Worm (Caenorhabditis elegans): ENCODE results near the gene cpx-2.

Gene cpx-2

DNA sequence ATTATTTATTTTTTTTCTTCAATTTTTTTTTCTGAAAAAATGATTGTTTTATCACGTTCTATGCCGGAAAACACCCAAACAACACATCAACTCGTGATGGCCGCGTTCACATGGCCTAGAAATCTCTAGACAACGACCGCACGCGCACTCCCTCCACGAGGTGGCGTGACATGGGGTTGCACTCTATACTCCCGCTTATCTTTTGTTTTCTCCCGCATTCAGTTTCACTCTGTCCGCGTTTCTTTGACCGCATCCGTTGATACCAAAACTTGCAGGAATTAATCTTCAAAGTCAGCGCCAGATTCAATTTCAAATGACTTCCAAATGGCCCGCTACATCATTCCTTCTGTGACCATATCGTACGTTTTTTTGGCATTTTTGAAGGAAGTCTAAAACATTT is 33.9 kb upstream of the cpx-2 start, which contains the start of gene F17H10.1 (continued):
- TF ChIP-seq madf-6 (GFP tag; IDR thresholded peaks at IDR 0.05) = peak; percentile 36
- no peak for TF ChIP-seq hrde-1 (tag; optimal IDR thresholded peaks at IDR 0.05; ENCODE audit: borderline replicate concordance)
- TF ChIP-seq ztf-6 (GFP tag; IDR thresholded peaks at IDR 0.05) = 0 out of 2 replicates have a peak, but pooled peaks have one; percentile 21
- peak; percentile 40 for TF ChIP-seq ztf-18 (tag; optimal IDR thresholded peaks at IDR 0.05)
- TF ChIP-seq atf-7 (tag; optimal IDR thresholded peaks at IDR 0.05) = peak; percentile 85
- peak; percentile 39 for TF ChIP-seq F23B12.7 (tag; optimal IDR thresholded peaks at IDR 0.05; ENCODE audit: insufficient read depth)
- TF ChIP-seq hmg-20 (GFP tag; IDR thresholded peaks at IDR 0.05) = no peak
- peak; percentile 51 for TF ChIP-seq rcor-1 (GFP tag; IDR thresholded peaks at IDR 0.05)
- TF ChIP-seq ZK185.1 (tag; optimal IDR thresholded peaks at IDR 0.05; ENCODE audit: poor library complexity, severe bottlenecking) = peak; percentile 54
- no peak for TF ChIP-seq Y79H2A.3 (GFP tag; conservative IDR thresholded peaks at IDR 0.05)
- no peak for TF ChIP-seq pha-4 (tag; optimal IDR thresholded peaks at IDR 0.05)
- TF ChIP-seq ekl-4 (GFP tag; IDR thresholded peaks at IDR 0.05) = peak; percentile 54
- TF ChIP-seq bed-1 (GFP tag; IDR thresholded peaks at IDR 0.05) = no peak
- 0 out of 2 replicates have a peak, but pooled peaks have one; percentile 37 for TF ChIP-seq Y95B8A.8 (GFP tag; IDR thresholded peaks at IDR 0.05)
- TF ChIP-seq ztf-22 (GFP tag; optimal IDR thresholded peaks at IDR 0.05) = peak; percentile 68
- TF ChIP-seq snpc-3.4 (tag; optimal IDR thresholded peaks at IDR 0.05) = no peak
- no peak for TF ChIP-seq nfya-1 (tag; optimal IDR thresholded peaks at IDR 0.05; ENCODE audit: borderline replicate concordance, insufficient read depth)
- TF ChIP-seq lin-40 (tag; optimal IDR thresholded peaks at IDR 0.05) = peak; percentile 82
- TF ChIP-seq sea-2 (GFP tag; IDR thresholded peaks at IDR 0.05) = 0 out of 2 replicates have a peak, but pooled peaks have one; percentile 75
- TF ChIP-seq Y67H2A.10 (GFP tag; conservative IDR thresholded peaks at IDR 0.05) = no peak
- no peak for TF ChIP-seq madf-8 (GFP tag; conservative IDR thresholded peaks at IDR 0.05)
- no peak for TF ChIP-seq ztf-28 (GFP tag; IDR thresholded peaks at IDR 0.05)
- TF ChIP-seq F57A8.1 (GFP tag; optimal IDR thresholded peaks at IDR 0.05) = no peak
- peak; percentile 68 for TF ChIP-seq C06A6.2 (GFP tag; conservative IDR thresholded peaks at IDR 0.05)
- no peak for TF ChIP-seq F10E7.11 (tag; optimal IDR thresholded peaks at IDR 0.05)
- TF ChIP-seq T07F8.4 (tag; optimal IDR thresholded peaks at IDR 0.05) = no peak
- TF ChIP-seq mcd-1 (GFP tag; IDR thresholded peaks at IDR 0.05) = peak; percentile 61
- TF ChIP-seq repo-1 (tag; optimal IDR thresholded peaks at IDR 0.05) = peak; percentile 66
- peak; percentile 64 for TF ChIP-seq lir-1 (GFP tag; conservative IDR thresholded peaks at IDR 0.05)
- TF ChIP-seq chd-7 (tag; optimal IDR thresholded peaks at IDR 0.05) = peak; percentile 78
- peak; percentile 71 for TF ChIP-seq gei-17 (GFP tag; optimal IDR thresholded peaks at IDR 0.05)
- TF ChIP-seq somi-1 (GFP tag; optimal IDR thresholded peaks at IDR 0.05) = peak; percentile 94
- TF ChIP-seq him-1 (tag; optimal IDR thresholded peaks at IDR 0.05) = no peak
- peak; percentile 84 for TF ChIP-seq tlf-1 (GFP tag; optimal IDR thresholded peaks at IDR 0.05)
- peak; percentile 80 for TF ChIP-seq F22D6.2 (tag; optimal IDR thresholded peaks at IDR 0.05)
- peak; percentile 1 for TF ChIP-seq B0261.1 (tag; optimal IDR thresholded peaks at IDR 0.05)
- peak; percentile 91 for TF ChIP-seq ztf-26 (tag; optimal IDR thresholded peaks at IDR 0.05)
- peak; percentile 66 for TF ChIP-seq die-1 (tag; optimal IDR thresholded peaks at IDR 0.05)
- TF ChIP-seq F39B2.1 (GFP tag; IDR thresholded peaks at IDR 0.05) = no peak
- 0 out of 2 replicates have a peak, but pooled peaks have one; percentile 59 for TF ChIP-seq ceh-40 (GFP tag; IDR thresholded peaks at IDR 0.05)
- TF ChIP-seq attf-6 (GFP tag; IDR thresholded peaks at IDR 0.05) = no peak
- no peak for TF ChIP-seq ceh-91 (GFP tag; IDR thresholded peaks at IDR 0.05)
- TF ChIP-seq rpc-1 (optimal IDR thresholded peaks at IDR 0.05) = no peak
- TF ChIP-seq rpc-1 (tag; optimal IDR thresholded peaks at IDR 0.05) = no peak
